Fruit fly (Drosophila melanogaster): ENCODE results near the gene elg1.

Gene elg1

dm6 chr3L:16160073-16160398 lies 28.2 kb downstream of the elg1 start (continued):
- TF ChIP-seq CG8478 (optimal IDR thresholded peaks at IDR 0.05): no peak
- TF ChIP-seq Side (GFP tag; optimal IDR thresholded peaks at IDR 0.05): no peak
- no peak for TF ChIP-seq CG12299 (tag; optimal IDR thresholded peaks at IDR 0.05)
- TF ChIP-seq CG4404 (GFP tag; IDR thresholded peaks at IDR 0.05): no peak
- TF ChIP-seq dysf (GFP tag; IDR thresholded peaks at IDR 0.05): no peak
- TF ChIP-seq cwo (GFP tag; optimal IDR thresholded peaks at IDR 0.05): no peak
- no peak for TF ChIP-seq CG17802 (tag; optimal IDR thresholded peaks at IDR 0.05)
- TF ChIP-seq CG17328 (GFP tag; IDR thresholded peaks at IDR 0.05): no peak
- TF ChIP-seq stwl (tag; optimal IDR thresholded peaks at IDR 0.05): no peak
- TF ChIP-seq Neu2 (GFP tag; optimal IDR thresholded peaks at IDR 0.05; ENCODE audit: borderline replicate concordance): no peak
- TF ChIP-seq CG16813 (GFP tag; IDR thresholded peaks at IDR 0.05; ENCODE audit: partially characterized antibody): no peak
- TF ChIP-seq gce (GFP tag; IDR thresholded peaks at IDR 0.05): no peak
- TF ChIP-seq CG2199 (GFP tag; IDR thresholded peaks at IDR 0.05): no peak
- TF ChIP-seq fd96Cb (tag; optimal IDR thresholded peaks at IDR 0.05): no peak
- no peak for TF ChIP-seq pb (GFP tag; optimal IDR thresholded peaks at IDR 0.05)
- no peak for TF ChIP-seq CG4328 (GFP tag; optimal IDR thresholded peaks at IDR 0.05)
- no peak for TF ChIP-seq aop (GFP tag; IDR thresholded peaks at IDR 0.05)
- no peak for TF ChIP-seq CG7556 (GFP tag; optimal IDR thresholded peaks at IDR 0.05)
- TF ChIP-seq insv (GFP tag; optimal IDR thresholded peaks at IDR 0.05): no peak
- TF ChIP-seq trh (GFP tag; optimal IDR thresholded peaks at IDR 0.05): no peak
- TF ChIP-seq CG13123 (GFP tag; optimal IDR thresholded peaks at IDR 0.05): no peak
- TF ChIP-seq CG6254 (GFP tag; optimal IDR thresholded peaks at IDR 0.05): no peak
- TF ChIP-seq ci (GFP tag; IDR thresholded peaks at IDR 0.05): no peak
- TF ChIP-seq corto (GFP tag; optimal IDR thresholded peaks at IDR 0.05): no peak
- TF ChIP-seq org-1 (GFP tag; optimal IDR thresholded peaks at IDR 0.05): no peak
- no peak for TF ChIP-seq CG43689 (GFP tag; IDR thresholded peaks at IDR 0.05)
- no peak for TF ChIP-seq jigr1 (GFP tag; IDR thresholded peaks at IDR 0.05)
- no peak for TF ChIP-seq dimm (GFP tag; IDR thresholded peaks at IDR 0.05)
- peak; percentile 52 for TF ChIP-seq CG3281 (GFP tag; optimal IDR thresholded peaks at IDR 0.05)
- peak; percentile 12 for TF ChIP-seq CG12659 (GFP tag; optimal IDR thresholded peaks at IDR 0.05)
- peak; percentile 18 for TF ChIP-seq Dip3 (GFP tag; optimal IDR thresholded peaks at IDR 0.05)
- TF ChIP-seq lilli (GFP tag; optimal IDR thresholded peaks at IDR 0.05): peak; percentile 16
- TF ChIP-seq CG18764 (GFP tag; optimal IDR thresholded peaks at IDR 0.05): no peak
- peak; percentile 4 for TF ChIP-seq CG17385 (GFP tag; optimal IDR thresholded peaks at IDR 0.05)
- TF ChIP-seq PHDP (tag; optimal IDR thresholded peaks at IDR 0.05): peak; percentile 49
- no peak for TF ChIP-seq CG10654 (GFP tag; optimal IDR thresholded peaks at IDR 0.05)
- peak; percentile 60 for TF ChIP-seq lab (GFP tag; optimal IDR thresholded peaks at IDR 0.05)
- TF ChIP-seq Tbp (GFP tag; optimal IDR thresholded peaks at IDR 0.05): no peak
- no peak for TF ChIP-seq h (optimal IDR thresholded peaks at IDR 0.05)
- no peak for TF ChIP-seq ken (GFP tag; IDR thresholded peaks at IDR 0.05)
- TF ChIP-seq CG7839 (tag; optimal IDR thresholded peaks at IDR 0.05): peak; percentile 40
- TF ChIP-seq Pdp1 (GFP tag; optimal IDR thresholded peaks at IDR 0.05): peak in 1 of 2 experiments; percentile 7
- TF ChIP-seq HLH4C (GFP tag; IDR thresholded peaks at IDR 0.05; ENCODE audit: partially characterized antibody): no peak
- TF ChIP-seq CG11504 (tag; optimal IDR thresholded peaks at IDR 0.05): peak; percentile 16
- peak in 1 of 3 experiments; percentile 29 for TF ChIP-seq Stat92E (GFP tag; optimal IDR thresholded peaks at IDR 0.05)
- TF ChIP-seq CG10462 (GFP tag; optimal IDR thresholded peaks at IDR 0.05): no peak
- no peak for TF ChIP-seq NC2α (GFP tag; optimal IDR thresholded peaks at IDR 0.05)
- TF ChIP-seq CG1529 (GFP tag; optimal IDR thresholded peaks at IDR 0.05): no peak
- peak; percentile 18 for TF ChIP-seq CG18619 (GFP tag; optimal IDR thresholded peaks at IDR 0.05)
- TF ChIP-seq jumu (GFP tag; optimal IDR thresholded peaks at IDR 0.05): no peak
- no peak for TF ChIP-seq CG9727 (GFP tag; optimal IDR thresholded peaks at IDR 0.05)
- no peak for TF ChIP-seq sob (GFP tag; IDR thresholded peaks at IDR 0.05)
- no peak for TF ChIP-seq vfl (GFP tag; optimal IDR thresholded peaks at IDR 0.05)
